Worm (Caenorhabditis elegans) whole organism, late embryonic: ENCODE data around the gene cutl-19.

Source experiments
- C08G9.2 ChIP-seq: sonication (generic microtip); optimal IDR thresholded peaks from 2 replicates; lab custom pipeline; 2016; ENCODE audit warnings: mild to moderate bottlenecking, missing genetic modification characterization, moderate library complexity, missing compliant biosample characterization
- ama-1 ChIP-seq: fragments of 150-350 bp; optimal IDR thresholded peaks from 2 replicates; lab custom pipeline; 2014
- ceh-18 ChIP-seq: sonication (generic microtip); optimal IDR thresholded peaks from 2 replicates; lab custom pipeline; 2016; ENCODE audit warnings: missing genetic modification characterization, missing compliant biosample characterization
- ceh-34 ChIP-seq: sonication (generic microtip); optimal IDR thresholded peaks from 2 replicates; lab custom pipeline; 2016; ENCODE audit warnings: mild to moderate bottlenecking, missing genetic modification characterization, missing compliant biosample characterization
- ceh-9 ChIP-seq: sonication (generic microtip); optimal IDR thresholded peaks from 2 replicates; lab custom pipeline; 2016; ENCODE audit warnings: mild to moderate bottlenecking, missing genetic modification characterization, inconsistent platforms, missing compliant biosample characterization
- dmd-4 ChIP-seq: sonication (generic microtip); optimal IDR thresholded peaks from 2 replicates; lab custom pipeline; 2016; ENCODE audit warnings: borderline replicate concordance, missing genetic modification characterization, missing compliant biosample characterization
- lim-6 ChIP-seq: sonication (generic microtip); optimal IDR thresholded peaks from 2 replicates; lab custom pipeline; 2016; ENCODE audit warnings: missing genetic modification characterization, missing compliant biosample characterization
- nhr-11 ChIP-seq: fragments of 150-350 bp; optimal IDR thresholded peaks from 2 replicates; lab custom pipeline; 2014; ENCODE audit warnings: missing biosample characterization, missing genetic modification characterization
- pha-4 ChIP-seq: fragments of 150-350 bp; optimal IDR thresholded peaks from 2 replicates; lab custom pipeline; 2018; ENCODE audit warnings: missing biosample characterization, missing genetic modification reagents, missing genetic modification characterization
- pqm-1 ChIP-seq: sonication (generic microtip); optimal IDR thresholded peaks from 2 replicates; lab custom pipeline; 2016; ENCODE audit warnings: missing genetic modification characterization, missing compliant biosample characterization
- syd-9 ChIP-seq: sonication (generic microtip); optimal IDR thresholded peaks from 2 replicates; lab custom pipeline; 2016; ENCODE audit warnings: mild to moderate bottlenecking, missing genetic modification characterization, moderate library complexity, missing compliant biosample characterization
- unc-86 ChIP-seq: sonication (generic microtip); optimal IDR thresholded peaks from 2 replicates; lab custom pipeline; 2016; ENCODE audit warnings: missing genetic modification characterization, missing compliant biosample characterization

ce11 chrIII:5210269-5210668, 7.1 kb downstream of the cutl-19 start:
- TF ChIP-seq ama-1 (lab: Kevin White, UChicago) (no peak), unc-86 (tag; lab: Kevin White, UChicago) (no peak), ceh-9 (no peak), lim-6 (tag; lab: Kevin White, UChicago) (no peak), C08G9.2 (tag; lab: Kevin White, UChicago) (no peak), nhr-11 (tag; lab: Kevin White, UChicago) (no peak), pha-4 (tag; lab: Kevin White, UChicago) (no peak), ceh-18 (tag; lab: Kevin White, UChicago) (no peak), ceh-34 (no peak), dmd-4 (tag; lab: Kevin White, UChicago) (no peak), syd-9 (tag; lab: Kevin White, UChicago) (no peak), pqm-1 (no peak)
